Fruit fly (Drosophila melanogaster) whole organism, embryonic: ENCODE data around the gene CG14966.

Source experiments
- Antp ChIP-seq: fragments of 200-800 bp; sonication (Bioruptor generic); optimal IDR thresholded peaks from 3 replicates; lab custom pipeline; 2016; ENCODE audit warnings: missing biosample characterization, missing genetic modification characterization
- Bteb2 ChIP-seq: fragments of 200-800 bp; sonication (Bioruptor generic); optimal IDR thresholded peaks from 2 replicates; lab custom pipeline; 2016; ENCODE audit warnings: missing biosample characterization, missing genetic modification characterization
- CG11085 ChIP-seq: fragments of 200-800 bp; sonication (Bioruptor generic); IDR thresholded peaks from 2 replicates; pipeline ENCODE4 v1.3.6; 2022; ENCODE audit warnings: missing biosample characterization, missing genetic modification characterization
- CG12391 ChIP-seq: fragments of 200-800 bp; sonication (Bioruptor generic); optimal IDR thresholded peaks from 3 replicates; lab custom pipeline; 2018; ENCODE audit warnings: missing biosample characterization, mild to moderate bottlenecking, missing genetic modification characterization, moderate library complexity
- CG15073 ChIP-seq: fragments of 200-800 bp; sonication (Bioruptor generic); optimal IDR thresholded peaks from 2 replicates; lab custom pipeline; 2016; ENCODE audit warnings: missing biosample characterization, missing genetic modification characterization
- CG15514 ChIP-seq: fragments of 200-800 bp; sonication (Bioruptor generic); optimal IDR thresholded peaks from 3 replicates; lab custom pipeline; 2017; ENCODE audit warnings: missing biosample characterization, missing genetic modification characterization, mild to moderate bottlenecking, moderate library complexity, missing genetic modification reagents
- CG16815 ChIP-seq: fragments of 200-800 bp; sonication (Bioruptor generic); optimal IDR thresholded peaks from 3 replicates; lab custom pipeline; 2017; ENCODE audit warnings: missing biosample characterization, mild to moderate bottlenecking, missing genetic modification characterization
- CG17328 ChIP-seq: fragments of 200-800 bp; sonication (Bioruptor generic); IDR thresholded peaks from 2 replicates; pipeline ENCODE4 v1.3.6; 2022; ENCODE audit warnings: missing biosample characterization, missing genetic modification characterization
- CG2712 ChIP-seq: fragments of 200-800 bp; optimal IDR thresholded peaks from 3 replicates; lab custom pipeline; 2019; ENCODE audit warnings: missing biosample characterization, mild to moderate bottlenecking, missing genetic modification characterization, moderate library complexity
- CG34224 ChIP-seq: fragments of 200-800 bp; sonication (Bioruptor generic); IDR thresholded peaks from 3 replicates; pipeline ENCODE4 v1.3.6; 2022; ENCODE audit warnings: missing biosample characterization, missing genetic modification characterization; ENCODE audit not compliant: partially characterized antibody
- CG3726 ChIP-seq: fragments of 200-800 bp; sonication (Bioruptor generic); IDR thresholded peaks from 3 replicates; pipeline ENCODE4, ENCODE4 v1.3.6; 2022; ENCODE audit warnings: missing biosample characterization, missing genetic modification characterization
- CG4730 ChIP-seq: fragments of 200-800 bp; sonication (Bioruptor generic); IDR thresholded peaks from 2 replicates; pipeline ENCODE4 v1.3.6; 2022; ENCODE audit warnings: missing biosample characterization, missing genetic modification characterization
- CG5245 ChIP-seq: fragments of 200-800 bp; sonication (Bioruptor generic); optimal IDR thresholded peaks from 3 replicates; lab custom pipeline; 2016; ENCODE audit warnings: missing biosample characterization, missing genetic modification characterization
- CG6683 ChIP-seq: fragments of 200-800 bp; sonication (Bioruptor generic); optimal IDR thresholded peaks from 2 replicates; lab custom pipeline; 2017; ENCODE audit warnings: missing biosample characterization, mild to moderate bottlenecking, missing genetic modification characterization, missing genetic modification reagents
- CG7556 ChIP-seq: fragments of 200-800 bp; sonication (Bioruptor generic); optimal IDR thresholded peaks from 2 replicates; lab custom pipeline; 2017; ENCODE audit warnings: missing biosample characterization, mild to moderate bottlenecking, missing genetic modification characterization
- CG8089 ChIP-seq: fragments of 200-800 bp; sonication (Bioruptor generic); optimal IDR thresholded peaks from 3 replicates; lab custom pipeline; 2016; ENCODE audit warnings: missing biosample characterization, missing genetic modification characterization
- CG9817 ChIP-seq: fragments of 200-800 bp; sonication (Bioruptor generic); optimal IDR thresholded peaks from 2 replicates; lab custom pipeline; 2018; ENCODE audit warnings: missing biosample characterization, mild to moderate bottlenecking, missing genetic modification characterization, moderate library complexity
- D19B ChIP-seq: fragments of 200-800 bp; sonication (Bioruptor generic); optimal IDR thresholded peaks from 2 replicates; lab custom pipeline; 2017; ENCODE audit warnings: missing biosample characterization, mild to moderate bottlenecking, missing genetic modification characterization
- Fer2 ChIP-seq: fragments of 200-800 bp; sonication (Bioruptor generic); optimal IDR thresholded peaks from 2 replicates; lab custom pipeline; 2018; ENCODE audit warnings: missing biosample characterization, mild to moderate bottlenecking, missing genetic modification characterization, moderate library complexity
- Hey ChIP-seq: fragments of 200-800 bp; sonication (Bioruptor generic); optimal IDR thresholded peaks from 3 replicates; lab custom pipeline; 2018; ENCODE audit warnings: missing biosample characterization, mild to moderate bottlenecking, missing genetic modification characterization
- Hr3 ChIP-seq: fragments of 200-800 bp; sonication (Bioruptor generic); optimal IDR thresholded peaks from 3 replicates; lab custom pipeline; 2016; ENCODE audit warnings: missing biosample characterization, missing genetic modification characterization
- Hsf ChIP-seq: fragments of 200-800 bp; sonication (Bioruptor generic); optimal IDR thresholded peaks from 3 replicates; lab custom pipeline; 2016; ENCODE audit warnings: missing biosample characterization, missing genetic modification characterization
- NC2α ChIP-seq: fragments of 200-800 bp; sonication (Bioruptor generic); optimal IDR thresholded peaks from 2 replicates; lab custom pipeline; 2016; ENCODE audit warnings: missing biosample characterization, missing genetic modification characterization
- NfI ChIP-seq: fragments of 200-800 bp; sonication (Bioruptor generic); optimal IDR thresholded peaks from 3 replicates; lab custom pipeline; 2018; ENCODE audit warnings: missing biosample characterization, mild to moderate bottlenecking, missing genetic modification characterization, moderate library complexity
- ac ChIP-seq: fragments of 200-800 bp; sonication (Bioruptor generic); optimal IDR thresholded peaks from 3 replicates; lab custom pipeline; 2017; ENCODE audit warnings: missing biosample characterization, mild to moderate bottlenecking, missing genetic modification characterization
- ara ChIP-seq: fragments of 200-800 bp; sonication (Bioruptor generic); IDR thresholded peaks from 2 replicates; pipeline ENCODE4 v1.3.6; 2022; ENCODE audit warnings: missing biosample characterization, missing genetic modification characterization
- az2 ChIP-seq: fragments of 200-800 bp; sonication (Bioruptor generic); optimal IDR thresholded peaks from 3 replicates; lab custom pipeline; 2016; ENCODE audit warnings: missing biosample characterization, missing genetic modification characterization
- chm ChIP-seq: fragments of 200-800 bp; sonication (Bioruptor generic); IDR thresholded peaks from 2 replicates; pipeline ENCODE4 v1.3.6; 2022; ENCODE audit warnings: missing biosample characterization, missing genetic modification characterization
- da ChIP-seq: fragments of 200-800 bp; sonication (Bioruptor generic); optimal IDR thresholded peaks from 2 replicates; lab custom pipeline; 2016; ENCODE audit warnings: missing biosample characterization, missing genetic modification characterization
- dmrt99B ChIP-seq: fragments of 200-800 bp; sonication (Bioruptor generic); optimal IDR thresholded peaks from 2 replicates; lab custom pipeline; 2018; ENCODE audit warnings: missing biosample characterization, mild to moderate bottlenecking, missing genetic modification characterization, moderate library complexity
- esg ChIP-seq: fragments of 200-800 bp; sonication (Bioruptor generic); conservative IDR thresholded peaks from 2 replicates; pipeline ENCODE4 v1.3.6; 2022; ENCODE audit warnings: missing biosample characterization, missing genetic modification characterization
- fd102C ChIP-seq: fragments of 200-800 bp; sonication (Bioruptor generic); optimal IDR thresholded peaks from 2 replicates; lab custom pipeline; 2018; ENCODE audit warnings: missing biosample characterization, mild to moderate bottlenecking, missing genetic modification characterization, moderate library complexity
- fd64A ChIP-seq: fragments of 200-800 bp; sonication (Bioruptor generic); optimal IDR thresholded peaks from 3 replicates; lab custom pipeline; 2018; ENCODE audit warnings: missing biosample characterization, mild to moderate bottlenecking, missing genetic modification characterization
- ftz-f1 ChIP-seq: fragments of 200-800 bp; sonication (Bioruptor generic); optimal IDR thresholded peaks from 2 replicates; lab custom pipeline; 2016; ENCODE audit warnings: missing biosample characterization, missing genetic modification characterization
- gro ChIP-seq: fragments of 200-800 bp; sonication (Bioruptor generic); optimal IDR thresholded peaks from 2 replicates; lab custom pipeline; 2016; ENCODE audit warnings: missing biosample characterization, missing genetic modification characterization
- hb ChIP-seq: fragments of 200-800 bp; sonication (Bioruptor generic); IDR thresholded peaks from 3 replicates; pipeline ENCODE4 v1.3.6; 2022; ENCODE audit warnings: missing biosample characterization, missing genetic modification characterization; ENCODE audit not compliant: partially characterized antibody
- hbn ChIP-seq: fragments of 200-800 bp; sonication (Bioruptor generic); IDR thresholded peaks from 2 replicates; pipeline ENCODE4 v1.3.6; 2022; ENCODE audit warnings: missing biosample characterization, missing genetic modification characterization; ENCODE audit not compliant: partially characterized antibody
- kni ChIP-seq: fragments of 200-800 bp; sonication (Bioruptor generic); optimal IDR thresholded peaks from 3 replicates; lab custom pipeline; 2017; ENCODE audit warnings: mild to moderate bottlenecking, missing biosample characterization, missing genetic modification reagents, missing genetic modification characterization
- luna ChIP-seq: fragments of 200-800 bp; sonication (Bioruptor generic); optimal IDR thresholded peaks from 2 replicates; lab custom pipeline; 2016; ENCODE audit warnings: missing biosample characterization, missing genetic modification characterization
- nau ChIP-seq: fragments of 200-800 bp; sonication (Bioruptor generic); optimal IDR thresholded peaks from 3 replicates; lab custom pipeline; 2017; ENCODE audit warnings: missing biosample characterization, mild to moderate bottlenecking, missing genetic modification characterization, missing genetic modification reagents
- nerfin-1 ChIP-seq: fragments of 200-800 bp; sonication (Bioruptor generic); optimal IDR thresholded peaks from 3 replicates; lab custom pipeline; 2019; ENCODE audit warnings: missing biosample characterization, mild to moderate bottlenecking, missing genetic modification characterization, moderate library complexity
- nom ChIP-seq: fragments of 200-800 bp; sonication (Bioruptor generic); optimal IDR thresholded peaks from 2 replicates; lab custom pipeline; 2017; ENCODE audit warnings: missing biosample characterization, missing genetic modification characterization, mild to moderate bottlenecking, moderate library complexity, missing genetic modification reagents
- odd ChIP-seq: fragments of 200-800 bp; sonication (Bioruptor generic); optimal IDR thresholded peaks from 2 replicates; lab custom pipeline; 2017; ENCODE audit warnings: missing biosample characterization, mild to moderate bottlenecking, missing genetic modification characterization
- otp ChIP-seq: fragments of 200-800 bp; sonication (Bioruptor generic); IDR thresholded peaks from 3 replicates; pipeline ENCODE4, ENCODE4 v1.3.6; 2022; ENCODE audit warnings: missing biosample characterization, missing genetic modification characterization
- ro ChIP-seq: fragments of 200-800 bp; sonication (Bioruptor generic); IDR thresholded peaks from 2 replicates; pipeline ENCODE4 v1.3.6; 2022; ENCODE audit warnings: missing biosample characterization, missing genetic modification characterization
- shn ChIP-seq: fragments of 200-800 bp; sonication (Bioruptor generic); optimal IDR thresholded peaks from 3 replicates; lab custom pipeline; 2016; ENCODE audit warnings: missing biosample characterization, missing genetic modification characterization
- sob ChIP-seq: fragments of 200-800 bp; sonication (Bioruptor generic); IDR thresholded peaks from 2 replicates; pipeline ENCODE4 v1.3.6; 2022; ENCODE audit warnings: missing biosample characterization, missing genetic modification characterization
- stc ChIP-seq: fragments of 200-800 bp; sonication (Bioruptor generic); IDR thresholded peaks from 2 replicates; pipeline ENCODE4 v1.3.6; 2022; ENCODE audit warnings: missing biosample characterization, missing genetic modification characterization
- trh ChIP-seq: fragments of 200-800 bp; sonication (Bioruptor generic); optimal IDR thresholded peaks from 2 replicates; lab custom pipeline; 2016; ENCODE audit warnings: missing biosample characterization, missing genetic modification characterization
- vvl ChIP-seq: fragments of 200-800 bp; sonication (Bioruptor generic); IDR thresholded peaks from 2 replicates; pipeline ENCODE4 v1.3.6; 2022; ENCODE audit warnings: missing biosample characterization, missing genetic modification characterization
- wdn ChIP-seq: fragments of 200-800 bp; sonication (Bioruptor generic); IDR thresholded peaks from 2 replicates; pipeline ENCODE4 v1.3.6; 2022; ENCODE audit warnings: missing biosample characterization, missing genetic modification characterization

CG14966 gene

DNA sequence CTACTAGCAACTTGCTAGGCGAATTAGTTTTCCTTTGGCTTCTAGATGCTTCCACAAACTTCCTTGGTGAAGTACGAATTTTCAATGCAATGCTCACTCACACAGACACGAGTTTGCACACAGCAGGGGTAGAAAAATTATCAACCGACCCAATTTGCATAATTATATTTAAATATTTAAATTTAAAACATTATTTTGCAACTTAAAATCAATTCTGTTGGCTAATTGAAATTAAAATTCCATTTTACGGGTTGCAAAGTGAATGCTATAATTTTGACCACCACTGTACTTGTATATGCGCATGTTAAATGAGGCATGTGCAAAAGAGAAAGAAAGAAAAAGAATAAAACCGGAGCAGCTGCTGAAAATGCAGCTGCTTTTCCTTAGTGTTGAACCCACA lies 3.4 kb downstream of the CG14966 start (continued):
- peak; percentile 76 for TF ChIP-seq Hsf (GFP tag; lab: Kevin White, UChicago)
- TF ChIP-seq Bteb2 = peak; percentile 52
- no peak for TF ChIP-seq shn (GFP tag; lab: Kevin White, UChicago)
- peak; percentile 95 for TF ChIP-seq chm (GFP tag; lab: Robert Waterston, UW)
- peak; percentile 86 for TF ChIP-seq CG6683 (GFP tag; lab: Kevin White, UChicago)
- no peak for TF ChIP-seq hb (GFP tag; lab: Robert Waterston, UW)
- TF ChIP-seq Hr3 = peak; percentile 89
- TF ChIP-seq luna (GFP tag; lab: Kevin White, UChicago) = peak; percentile 8
- peak; percentile 93 for TF ChIP-seq ara (GFP tag; lab: Robert Waterston, UW)
- peak; percentile 42 for TF ChIP-seq gro
- TF ChIP-seq CG2712 = peak; percentile 95
- TF ChIP-seq trh = peak; percentile 68
- peak; percentile 91 for TF ChIP-seq az2 (GFP tag; lab: Kevin White, UChicago)
- peak; percentile 82 for TF ChIP-seq nerfin-1
- peak; percentile 73 for TF ChIP-seq wdn (GFP tag; lab: Robert Waterston, UW)
- TF ChIP-seq ftz-f1 = no peak
- TF ChIP-seq sob (GFP tag; lab: Robert Waterston, UW) = peak; percentile 95
- peak; percentile 90 for TF ChIP-seq CG4730
- TF ChIP-seq stc (GFP tag; lab: Robert Waterston, UW) = peak; percentile 93
- peak; percentile 4 for TF ChIP-seq kni (GFP tag; lab: Kevin White, UChicago)
- peak; percentile 82 for TF ChIP-seq CG9817
- TF ChIP-seq CG15514 (GFP tag; lab: Kevin White, UChicago) = peak; percentile 88
- TF ChIP-seq CG12391 (tag; lab: Kevin White, UChicago) = peak; percentile 95
- TF ChIP-seq fd102C (GFP tag; lab: Kevin White, UChicago) = peak; percentile 85
- peak; percentile 81 for TF ChIP-seq CG11085
- TF ChIP-seq CG8089 (GFP tag; lab: Kevin White, UChicago) = no peak
- peak; percentile 90 for TF ChIP-seq nau (GFP tag; lab: Kevin White, UChicago)
- TF ChIP-seq dmrt99B (tag; lab: Kevin White, UChicago) = peak; percentile 96
- TF ChIP-seq CG7556 = peak; percentile 92
- no peak for TF ChIP-seq NC2α
- peak; percentile 87 for TF ChIP-seq CG5245 (GFP tag; lab: Kevin White, UChicago)
- peak; percentile 89 for TF ChIP-seq esg (GFP tag; lab: Robert Waterston, UW)
- TF ChIP-seq da (GFP tag; lab: Kevin White, UChicago) = peak; percentile 13
- TF ChIP-seq CG3726 (GFP tag; lab: Robert Waterston, UW) = peak; percentile 90; the same call in 2 of the 3 replicates
- TF ChIP-seq ac (GFP tag; lab: Kevin White, UChicago) = peak; percentile 89
- TF ChIP-seq NfI (GFP tag; lab: Kevin White, UChicago) = peak; percentile 93
- TF ChIP-seq Hey (tag; lab: Kevin White, UChicago) = no peak
- peak; percentile 92; the same call in 2 of the 3 replicates for TF ChIP-seq otp (GFP tag; lab: Robert Waterston, UW)
- TF ChIP-seq nom = peak; percentile 62
- TF ChIP-seq CG15073 (GFP tag; lab: Kevin White, UChicago) = peak; percentile 76
- no peak for TF ChIP-seq hbn (GFP tag; lab: Robert Waterston, UW)
- TF ChIP-seq odd = peak; percentile 86
- peak; percentile 85 for TF ChIP-seq CG16815
- peak; percentile 77 for TF ChIP-seq Fer2 (tag; lab: Kevin White, UChicago)
- TF ChIP-seq fd64A = peak; percentile 86
- peak; percentile 96 for TF ChIP-seq CG17328 (GFP tag; lab: Robert Waterston, UW)
- TF ChIP-seq D19B = peak; percentile 79
- peak; percentile 98 for TF ChIP-seq vvl (GFP tag; lab: Robert Waterston, UW)
- peak; percentile 39 for TF ChIP-seq Antp (GFP tag; lab: Kevin White, UChicago)
- TF ChIP-seq ro (GFP tag; lab: Robert Waterston, UW) = peak; percentile 85
- TF ChIP-seq CG34224 = no peak
